Fruit fly (Drosophila melanogaster) whole organism, embryonic: Measurements from ENCODE around the gene CG9920.
A peak's percentile ranks its signal among the peaks of the same experiment; 100 is the strongest.

Experiments
- Adf1 ChIP-seq: fragments of 200-800 bp; sonication (Bioruptor generic); IDR thresholded peaks from 2 replicates; pipeline ENCODE4 v1.3.6; 2022; ENCODE audit warnings: missing biosample characterization, missing genetic modification characterization
- Antp ChIP-seq: fragments of 200-800 bp; sonication (Bioruptor generic); optimal IDR thresholded peaks from 3 replicates; lab custom pipeline; 2016; ENCODE audit warnings: missing biosample characterization, missing genetic modification characterization
- B-H2 ChIP-seq: fragments of 200-800 bp; sonication (Bioruptor generic); optimal IDR thresholded peaks from 2 replicates; lab custom pipeline; 2018; ENCODE audit warnings: missing biosample characterization, mild to moderate bottlenecking, missing genetic modification characterization
- CG10543 ChIP-seq: fragments of 200-800 bp; sonication (Bioruptor generic); optimal IDR thresholded peaks from 3 replicates; lab custom pipeline; 2017; ENCODE audit warnings: missing biosample characterization, mild to moderate bottlenecking, missing genetic modification characterization, moderate library complexity
- CG12071 ChIP-seq: fragments of 200-800 bp; sonication (Bioruptor generic); optimal IDR thresholded peaks from 3 replicates; lab custom pipeline; 2018; ENCODE audit warnings: missing biosample characterization, mild to moderate bottlenecking, missing genetic modification characterization
- CG12219 ChIP-seq: fragments of 200-800 bp; sonication (Bioruptor generic); optimal IDR thresholded peaks from 3 replicates; lab custom pipeline; 2018; ENCODE audit warnings: missing biosample characterization, mild to moderate bottlenecking, missing genetic modification characterization
- CG12769 ChIP-seq: fragments of 200-800 bp; sonication (Bioruptor generic); optimal IDR thresholded peaks from 2 replicates; lab custom pipeline; 2019; ENCODE audit warnings: missing biosample characterization, mild to moderate bottlenecking, missing genetic modification characterization, moderate library complexity
- CG13287 ChIP-seq: fragments of 200-800 bp; sonication (Bioruptor generic); IDR thresholded peaks from 2 replicates; pipeline ENCODE4 v1.3.6; 2022; ENCODE audit warnings: missing biosample characterization, missing genetic modification characterization; ENCODE audit not compliant: partially characterized antibody
- CG13624 ChIP-seq: fragments of 200-800 bp; sonication (Bioruptor generic); optimal IDR thresholded peaks from 2 replicates; lab custom pipeline; 2016; ENCODE audit warnings: missing biosample characterization, missing genetic modification characterization
- CG13894 ChIP-seq: fragments of 200-800 bp; sonication (Bioruptor generic); optimal IDR thresholded peaks from 3 replicates; lab custom pipeline; 2018; ENCODE audit warnings: missing biosample characterization, mild to moderate bottlenecking, missing genetic modification characterization, moderate library complexity
- CG14014 ChIP-seq: fragments of 200-800 bp; sonication (Bioruptor generic); IDR thresholded peaks from 2 replicates; pipeline ENCODE4 v1.3.6; 2022; ENCODE audit warnings: missing biosample characterization, missing genetic modification characterization
- CG18011 ChIP-seq: fragments of 200-800 bp; sonication (Bioruptor generic); optimal IDR thresholded peaks from 2 replicates; lab custom pipeline; 2017; ENCODE audit warnings: missing biosample characterization, missing genetic modification characterization, mild to moderate bottlenecking, moderate library complexity, missing genotype
- CG3163 ChIP-seq: fragments of 200-800 bp; sonication (Bioruptor generic); optimal IDR thresholded peaks from 3 replicates; lab custom pipeline; 2016; ENCODE audit warnings: missing biosample characterization, missing genetic modification characterization
- CG33557 ChIP-seq: fragments of 200-800 bp; sonication (Bioruptor generic); optimal IDR thresholded peaks from 2 replicates; lab custom pipeline; 2019; ENCODE audit warnings: missing biosample characterization, mild to moderate bottlenecking, missing genetic modification characterization, moderate library complexity
- CG34376 ChIP-seq: fragments of 200-800 bp; sonication (Bioruptor generic); optimal IDR thresholded peaks from 2 replicates; lab custom pipeline; 2018; ENCODE audit warnings: missing biosample characterization, mild to moderate bottlenecking, missing genetic modification characterization
- CG3847 ChIP-seq: fragments of 200-800 bp; sonication (Bioruptor generic); IDR thresholded peaks from 2 replicates; pipeline ENCODE4 v1.3.6; 2022; ENCODE audit warnings: missing biosample characterization, missing genetic modification characterization
- CG7987 ChIP-seq: fragments of 200-800 bp; sonication (Bioruptor generic); optimal IDR thresholded peaks from 2 replicates; lab custom pipeline; 2018; ENCODE audit warnings: missing biosample characterization, mild to moderate bottlenecking, missing genetic modification characterization, moderate library complexity
- CG8290 ChIP-seq, 3 experiments: fragments of 200-800 bp; sonication (Bioruptor generic); optimal IDR thresholded peaks; 2 replicates each; lab custom pipeline; 2016 to 2019; ENCODE audit warnings: missing biosample characterization in 3 of 3, missing genetic modification characterization in 3 of 3, mild to moderate bottlenecking in 2 of 3, moderate library complexity in 1 of 3
- Deaf1 ChIP-seq: fragments of 200-800 bp; optimal IDR thresholded peaks from 3 replicates; lab custom pipeline; 2019; ENCODE audit warnings: missing biosample characterization, mild to moderate bottlenecking, missing genetic modification characterization, moderate library complexity
- Dp ChIP-seq: fragments of 200-800 bp; sonication (Bioruptor generic); optimal IDR thresholded peaks from 2 replicates; lab custom pipeline; 2018; ENCODE audit warnings: missing biosample characterization, mild to moderate bottlenecking, missing genetic modification characterization, moderate library complexity
- Drgx ChIP-seq: fragments of 200-800 bp; sonication (Bioruptor generic); IDR thresholded peaks from 2 replicates; pipeline ENCODE4 v1.3.6; 2022; ENCODE audit warnings: missing biosample characterization, missing genetic modification characterization
- ERR ChIP-seq: fragments of 200-800 bp; sonication (Bioruptor generic); optimal IDR thresholded peaks from 2 replicates; lab custom pipeline; 2016; ENCODE audit warnings: missing biosample characterization, missing genetic modification characterization
- Fer1 ChIP-seq: fragments of 200-800 bp; sonication (Bioruptor generic); optimal IDR thresholded peaks from 2 replicates; lab custom pipeline; 2017; ENCODE audit warnings: missing biosample characterization, mild to moderate bottlenecking, missing genetic modification characterization
- Fer3 ChIP-seq: fragments of 200-800 bp; sonication (Bioruptor generic); optimal IDR thresholded peaks from 2 replicates; lab custom pipeline; 2018; ENCODE audit warnings: missing biosample characterization, mild to moderate bottlenecking, missing genetic modification characterization, moderate library complexity
- Mad ChIP-seq: fragments of 200-800 bp; sonication (Bioruptor generic); optimal IDR thresholded peaks from 2 replicates; lab custom pipeline; 2016; ENCODE audit warnings: missing biosample characterization, missing genetic modification characterization
- NFAT ChIP-seq: fragments of 200-800 bp; sonication (Bioruptor generic); IDR thresholded peaks from 2 replicates; pipeline ENCODE4 v1.3.6; 2022; ENCODE audit warnings: missing biosample characterization, missing genetic modification characterization
- NfI ChIP-seq: fragments of 200-800 bp; sonication (Bioruptor generic); optimal IDR thresholded peaks from 3 replicates; lab custom pipeline; 2018; ENCODE audit warnings: missing biosample characterization, mild to moderate bottlenecking, missing genetic modification characterization, moderate library complexity
- Pdp1 ChIP-seq, 2 experiments: fragments of 200-800 bp; sonication (Bioruptor generic); optimal IDR thresholded peaks; 3 replicates each; lab custom pipeline; 2016; ENCODE audit warnings: missing biosample characterization in 2 of 2, missing genetic modification characterization in 2 of 2, mild to moderate bottlenecking in 1 of 2, moderate library complexity in 1 of 2
- Rfx ChIP-seq: fragments of 200-800 bp; sonication (Bioruptor generic); IDR thresholded peaks from 2 replicates; pipeline ENCODE4 v1.3.6; 2022; ENCODE audit warnings: missing biosample characterization, missing genetic modification characterization
- Trl ChIP-seq, 3 experiments: fragments of >200 bp in 2 of 3; fragments of 200-800 bp in 1 of 3; sonication (Bioruptor generic) in 1 of 3; optimal IDR thresholded peaks; 2 replicates in 1 of 3; 3 replicates in 2 of 3; lab custom pipeline; 2016 to 2017; ENCODE audit warnings: missing biosample characterization in 1 of 3, missing genetic modification characterization in 1 of 3
- abd-A ChIP-seq: fragments of 200-800 bp; sonication (Bioruptor generic); optimal IDR thresholded peaks from 3 replicates; lab custom pipeline; 2019; ENCODE audit warnings: missing biosample characterization, mild to moderate bottlenecking, missing genetic modification characterization, moderate library complexity
- bigmax ChIP-seq: fragments of 200-800 bp; sonication (Bioruptor generic); optimal IDR thresholded peaks from 2 replicates; lab custom pipeline; 2018; ENCODE audit warnings: missing biosample characterization, mild to moderate bottlenecking, missing genetic modification characterization
- btn ChIP-seq: fragments of 200-800 bp; sonication (Bioruptor generic); optimal IDR thresholded peaks from 2 replicates; lab custom pipeline; 2016; ENCODE audit warnings: missing biosample characterization, missing genetic modification characterization
- cg ChIP-seq: fragments of 200-800 bp; sonication (Bioruptor generic); optimal IDR thresholded peaks from 3 replicates; lab custom pipeline; 2019; ENCODE audit warnings: missing biosample characterization, mild to moderate bottlenecking, missing genetic modification characterization, moderate library complexity
- chinmo ChIP-seq: fragments of 200-800 bp; sonication (Bioruptor generic); IDR thresholded peaks from 4 replicates; pipeline ENCODE4 v1.3.6; 2022; ENCODE audit warnings: missing biosample characterization, missing genetic modification characterization; ENCODE audit not compliant: partially characterized antibody
- cwo ChIP-seq: fragments of 200-800 bp; sonication (Bioruptor generic); optimal IDR thresholded peaks from 3 replicates; lab custom pipeline; 2017; ENCODE audit warnings: missing biosample characterization, missing genetic modification characterization, mild to moderate bottlenecking, moderate library complexity, missing genetic modification reagents
- dm ChIP-seq: fragments of 200-800 bp; sonication (Bioruptor generic); optimal IDR thresholded peaks from 3 replicates; lab custom pipeline; 2016; ENCODE audit warnings: missing biosample characterization, missing genetic modification characterization
- eve ChIP-seq, 2 experiments: fragments of >200 bp; optimal IDR thresholded peaks; 2 replicates each; lab custom pipeline; 2017; ENCODE audit warnings: missing biosample characterization in 2 of 2, missing genetic modification characterization in 2 of 2
- exex ChIP-seq: fragments of 200-800 bp; sonication (Bioruptor generic); optimal IDR thresholded peaks from 4 replicates; lab custom pipeline; 2018; ENCODE audit warnings: missing biosample characterization, mild to moderate bottlenecking, missing genetic modification characterization, moderate library complexity
- gro ChIP-seq: fragments of 200-800 bp; sonication (Bioruptor generic); optimal IDR thresholded peaks from 2 replicates; lab custom pipeline; 2016; ENCODE audit warnings: missing biosample characterization, missing genetic modification characterization
- kni ChIP-seq: fragments of 200-800 bp; sonication (Bioruptor generic); optimal IDR thresholded peaks from 3 replicates; lab custom pipeline; 2017; ENCODE audit warnings: mild to moderate bottlenecking, missing biosample characterization, missing genetic modification reagents, missing genetic modification characterization
- mirr ChIP-seq: fragments of 200-800 bp; sonication (Bioruptor generic); optimal IDR thresholded peaks from 3 replicates; lab custom pipeline; 2018; ENCODE audit warnings: missing biosample characterization, mild to moderate bottlenecking, missing genetic modification characterization
- pfk ChIP-seq: fragments of 200-800 bp; sonication (Bioruptor generic); optimal IDR thresholded peaks from 2 replicates; lab custom pipeline; 2018; ENCODE audit warnings: missing biosample characterization, mild to moderate bottlenecking, missing genetic modification characterization, moderate library complexity
- rib ChIP-seq: fragments of 200-800 bp; sonication (Bioruptor generic); IDR thresholded peaks from 2 replicates; pipeline ENCODE4 v1.3.6; 2022; ENCODE audit warnings: missing biosample characterization, missing genetic modification characterization
- sd ChIP-seq: fragments of 200-800 bp; sonication (Bioruptor generic); optimal IDR thresholded peaks from 3 replicates; lab custom pipeline; 2018; ENCODE audit warnings: missing biosample characterization, mild to moderate bottlenecking, missing genetic modification characterization, moderate library complexity
- sug ChIP-seq: fragments of 200-800 bp; optimal IDR thresholded peaks from 2 replicates; lab custom pipeline; 2019; ENCODE audit warnings: missing biosample characterization, mild to moderate bottlenecking, missing genetic modification characterization, moderate library complexity
- tin ChIP-seq: fragments of 200-800 bp; sonication (Bioruptor generic); optimal IDR thresholded peaks from 3 replicates; lab custom pipeline; 2016; ENCODE audit warnings: missing biosample characterization, missing genetic modification characterization
- z ChIP-seq: fragments of 200-800 bp; sonication (Bioruptor generic); IDR thresholded peaks from 3 replicates; pipeline ENCODE4 v1.3.6; 2022; ENCODE audit warnings: missing biosample characterization, missing genetic modification characterization

The CG9920 gene

DNA sequence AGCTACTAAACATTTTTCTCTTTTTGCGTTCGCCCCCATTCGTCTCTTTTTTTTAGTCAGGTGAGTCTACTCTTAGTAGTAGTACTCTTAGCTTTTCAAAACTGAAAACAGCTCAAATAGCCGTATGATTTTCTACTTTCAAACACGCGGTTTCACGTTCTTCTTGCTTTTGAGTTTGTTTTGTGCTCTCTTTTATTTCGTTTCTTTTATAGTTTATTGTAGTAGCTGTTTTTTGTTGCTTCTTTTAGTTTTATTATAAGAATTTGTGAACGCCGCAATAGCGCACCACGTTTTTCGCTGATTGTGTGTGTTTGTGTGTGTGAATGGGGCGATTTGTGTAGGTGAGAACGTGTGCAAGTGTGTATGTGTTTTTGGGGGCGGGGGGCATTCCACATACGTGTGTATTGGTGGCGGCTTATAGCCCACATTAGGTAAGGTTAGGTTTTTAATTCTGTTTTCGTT, 46.5 kb downstream of the CG9920 start:
- TF ChIP-seq CG18011 (GFP tag; lab: Kevin White, UChicago) (no peak), kni (peak; percentile 14), Fer1 (GFP tag; lab: Kevin White, UChicago) (peak; percentile 16), cg (GFP tag; lab: Kevin White, UChicago) (peak; percentile 92), CG33557 (GFP tag; lab: Kevin White, UChicago) (no peak), rib (GFP tag; lab: Robert Waterston, UW) (peak; percentile 44), bigmax (GFP tag; lab: Kevin White, UChicago) (peak; percentile 83), CG3163 (GFP tag; lab: Kevin White, UChicago) (peak; percentile 95), Pdp1 (GFP tag; optimal IDR thresholded peaks at IDR 0.05; lab: Kevin White, UChicago) (peak in 1 of 2 experiments; percentile 69), dm (peak; percentile 74), NfI (GFP tag; lab: Kevin White, UChicago) (no peak), CG12219 (GFP tag; lab: Kevin White, UChicago) (peak; percentile 4), CG8290 (GFP tag; optimal IDR thresholded peaks at IDR 0.05; lab: Kevin White, UChicago) (no peak), CG8290 (tag; optimal IDR thresholded peaks at IDR 0.05; lab: Kevin White, UChicago) (peak in 1 of 2 experiments; percentile 38), Mad (GFP tag; lab: Kevin White, UChicago) (no peak), Trl (optimal IDR thresholded peaks at IDR 0.05; lab: Kevin White, UChicago) (peak; percentile 44 to 85), Trl (GFP tag; optimal IDR thresholded peaks at IDR 0.05; lab: Kevin White, UChicago) (no peak), CG13624 (GFP tag; lab: Kevin White, UChicago) (peak; percentile 99), Deaf1 (tag; lab: Kevin White, UChicago) (peak; percentile 62), btn (no peak), CG34376 (peak; percentile 49), CG12071 (no peak), tin (GFP tag; lab: Kevin White, UChicago) (no peak), CG13287 (GFP tag; lab: Robert Waterston, UW) (peak; percentile 19; the same call in 1 of the 2 replicates), CG3847 (GFP tag; lab: Robert Waterston, UW) (no peak), sug (tag; lab: Kevin White, UChicago) (peak; percentile 79), Dp (GFP tag; lab: Kevin White, UChicago) (no peak), ERR (GFP tag; lab: Kevin White, UChicago) (no peak), abd-A (tag; lab: Kevin White, UChicago) (peak; percentile 89), CG7987 (GFP tag; lab: Kevin White, UChicago) (peak; percentile 47), chinmo (peak; percentile 86; the same call in 3 of the 4 replicates), Adf1 (GFP tag; lab: Robert Waterston, UW) (peak; percentile 5; the same call in 1 of the 2 replicates), CG10543 (GFP tag; lab: Kevin White, UChicago) (peak; percentile 38), gro (GFP tag; lab: Kevin White, UChicago) (peak; percentile 39), eve (GFP tag; optimal IDR thresholded peaks at IDR 0.05; lab: Kevin White, UChicago) (peak in 1 of 2 experiments; percentile 73), pfk (peak; percentile 61), z (peak; percentile 67; the same call in 1 of the 3 replicates), CG12769 (peak; percentile 39), sd (tag; lab: Kevin White, UChicago) (peak; percentile 99), cwo (GFP tag; lab: Kevin White, UChicago) (peak; percentile 51), mirr (GFP tag; lab: Kevin White, UChicago) (peak; percentile 54), CG14014 (GFP tag; lab: Robert Waterston, UW) (peak; percentile 7; the same call in 1 of the 2 replicates), Drgx (GFP tag; lab: Robert Waterston, UW) (0 out of 2 replicates have a peak, but pooled peaks have one; percentile 18), Antp (GFP tag; lab: Kevin White, UChicago) (no peak), exex (tag; lab: Kevin White, UChicago) (peak; percentile 32), Rfx (peak; percentile 6; the same call in 1 of the 2 replicates), Fer3 (tag; lab: Kevin White, UChicago) (no peak), CG13894 (tag; lab: Kevin White, UChicago) (peak; percentile 75), B-H2 (GFP tag; lab: Kevin White, UChicago) (peak; percentile 72), NFAT (peak; percentile 42; the same call in 1 of the 2 replicates)
